Worm (Caenorhabditis elegans) whole organism, mixed stage, embryonic: ENCODE results near the gene K03B4.4.

ENCODE experiments used
- M03D4.4 ChIP-seq: sonication (generic microtip); optimal IDR thresholded peaks from 2 replicates; lab custom pipeline; 2017; ENCODE audit warnings: mild to moderate bottlenecking, missing genetic modification characterization, missing compliant biosample characterization
- ceh-39 ChIP-seq: fragments of 150-350 bp; optimal IDR thresholded peaks from 2 replicates; lab custom pipeline; 2014; ENCODE audit warnings: missing biosample characterization, missing genetic modification characterization
- ces-1 ChIP-seq: fragments of 150-350 bp; optimal IDR thresholded peaks from 2 replicates; lab custom pipeline; 2014; ENCODE audit warnings: missing biosample characterization, missing genetic modification reagents, missing genetic modification characterization
- elt-3 ChIP-seq: fragments of 150-350 bp; optimal IDR thresholded peaks from 2 replicates; lab custom pipeline; 2014; ENCODE audit warnings: missing biosample characterization, missing genetic modification characterization
- lin-13 ChIP-seq: fragments of 150-350 bp; optimal IDR thresholded peaks from 2 replicates; lab custom pipeline; 2014; ENCODE audit warnings: missing biosample characterization, missing genetic modification characterization
- lin-32 ChIP-seq: fragments of 200-800 bp; sonication (Bioruptor generic); optimal IDR thresholded peaks from 2 replicates; lab custom pipeline; 2018; ENCODE audit warnings: mild to moderate bottlenecking, missing genetic modification characterization, missing compliant biosample characterization
- nhr-12 ChIP-seq: fragments of 150-350 bp; optimal IDR thresholded peaks from 2 replicates; lab custom pipeline; 2014; ENCODE audit warnings: missing biosample characterization, missing genetic modification characterization
- pha-4 ChIP-seq: fragments of 150-350 bp; optimal IDR thresholded peaks from 2 replicates; lab custom pipeline; 2018; ENCODE audit warnings: missing biosample characterization, missing genetic modification reagents, missing genetic modification characterization
- snpc-4 ChIP-seq: fragments of 150-350 bp; optimal IDR thresholded peaks from 2 replicates; lab custom pipeline; 2014; ENCODE audit warnings: missing biosample characterization, missing genetic modification characterization
- sptf-1 ChIP-seq: sonication (generic microtip); optimal IDR thresholded peaks from 2 replicates; lab custom pipeline; 2017; ENCODE audit warnings: mild to moderate bottlenecking, missing genetic modification characterization, moderate library complexity, missing compliant biosample characterization
- unc-39 ChIP-seq: fragments of 150-350 bp; optimal IDR thresholded peaks from 2 replicates; lab custom pipeline; 2014; ENCODE audit warnings: missing biosample characterization, missing genetic modification characterization
- ztf-11 ChIP-seq: fragments of 150-350 bp; optimal IDR thresholded peaks from 2 replicates; lab custom pipeline; 2014; ENCODE audit warnings: missing biosample characterization, missing genetic modification characterization

ce11 chrV:4653871-4654605 lies 27.7 kb upstream of the K03B4.4 start, which contains the start of the genes col-139 and F41F3.1:
- TF ChIP-seq snpc-4, result no peak
- no peak for TF ChIP-seq nhr-12 (tag; lab: Kevin White, UChicago)
- no peak for TF ChIP-seq sptf-1 (tag; lab: Kevin White, UChicago)
- TF ChIP-seq elt-3, result no peak
- TF ChIP-seq pha-4, result no peak
- TF ChIP-seq M03D4.4 (tag; lab: Kevin White, UChicago), result no peak
- no peak for TF ChIP-seq ces-1 (GFP tag; lab: Kevin White, UChicago)
- no peak for TF ChIP-seq unc-39 (tag; lab: Kevin White, UChicago)
- no peak for TF ChIP-seq ceh-39 (tag; lab: Kevin White, UChicago)
- TF ChIP-seq lin-32, result no peak
- no peak for TF ChIP-seq lin-13 (tag; lab: Kevin White, UChicago)
- TF ChIP-seq ztf-11 (tag; lab: Kevin White, UChicago), result no peak
